Fruit fly (Drosophila melanogaster): ENCODE results near the gene acs.

- no peak for TF ChIP-seq jim (GFP tag; optimal IDR thresholded peaks at IDR 0.05)
- TF ChIP-seq br (GFP tag; optimal IDR thresholded peaks at IDR 0.05): no peak
- no peak for TF ChIP-seq psq (GFP tag; optimal IDR thresholded peaks at IDR 0.05)
- TF ChIP-seq Sp1 (GFP tag; optimal IDR thresholded peaks at IDR 0.05): no peak
- TF ChIP-seq Jra (GFP tag; optimal IDR thresholded peaks at IDR 0.05): no peak
Measured at dm6 chr3L:1976760-1977159, 5.3 kb downstream of the acs start.

All from whole organism, wandering third instar larva.